Fruit fly (Drosophila melanogaster) whole organism: ENCODE measurements around the gene Obp19d.

ENCODE experiments used
- CG8478 ChIP-seq: fragments of >200 bp; optimal IDR thresholded peaks from 2 replicates; lab custom pipeline; 2018; ENCODE audit warnings: inconsistent platforms
- Dll ChIP-seq: fragments of >200 bp; optimal IDR thresholded peaks from 2 replicates; lab custom pipeline; 2017
- EcR ChIP-seq, 2 experiments: fragments of >200 bp; optimal IDR thresholded peaks; 2 replicates each; lab custom pipeline; 2017; ENCODE audit warnings: missing biosample characterization in 2 of 2, missing genetic modification characterization in 2 of 2, missing genetic modification reagents in 2 of 2
- pan ChIP-seq: fragments of >200 bp; optimal IDR thresholded peaks from 2 replicates; lab custom pipeline; 2017
- psq ChIP-seq: fragments of >200 bp; optimal IDR thresholded peaks from 2 replicates; lab custom pipeline; 2017
- usp ChIP-seq: fragments of >200 bp; optimal IDR thresholded peaks from 2 replicates; lab custom pipeline; 2017; ENCODE audit warnings: missing biosample characterization, missing genetic modification characterization, mixed read lengths

DNA sequence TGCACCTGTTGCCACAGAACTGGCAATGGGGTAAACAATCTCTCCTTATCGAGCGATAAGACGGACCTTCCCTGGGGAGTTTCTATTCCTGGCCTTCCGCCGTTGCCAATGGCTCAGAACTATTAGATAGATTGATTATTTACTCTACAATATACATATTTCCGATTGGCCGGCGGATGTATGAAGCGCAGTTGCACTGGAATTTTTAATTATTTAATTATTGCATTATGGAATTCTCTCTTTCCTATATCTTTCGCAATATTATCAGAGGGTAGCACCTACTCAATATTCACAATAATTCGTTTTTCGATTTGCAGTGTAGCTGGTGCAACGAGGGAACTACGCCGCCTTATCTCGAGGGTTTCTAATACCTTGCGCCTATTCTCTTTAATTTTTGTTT, 47.7 kb downstream of the Obp19d start, which contains the start of gene GstT3:
- TF ChIP-seq Dll (lab: Kevin White, UChicago) (no peak), usp (GFP tag; lab: Kevin White, UChicago) (no peak), EcR (GFP tag; optimal IDR thresholded peaks at IDR 0.05; lab: Kevin White, UChicago) (no peak), pan (no peak), psq (lab: Kevin White, UChicago) (no peak), CG8478 (lab: Kevin White, UChicago) (no peak)
